Worm (Caenorhabditis elegans): ENCODE results near the gene srh-89.

DNA sequence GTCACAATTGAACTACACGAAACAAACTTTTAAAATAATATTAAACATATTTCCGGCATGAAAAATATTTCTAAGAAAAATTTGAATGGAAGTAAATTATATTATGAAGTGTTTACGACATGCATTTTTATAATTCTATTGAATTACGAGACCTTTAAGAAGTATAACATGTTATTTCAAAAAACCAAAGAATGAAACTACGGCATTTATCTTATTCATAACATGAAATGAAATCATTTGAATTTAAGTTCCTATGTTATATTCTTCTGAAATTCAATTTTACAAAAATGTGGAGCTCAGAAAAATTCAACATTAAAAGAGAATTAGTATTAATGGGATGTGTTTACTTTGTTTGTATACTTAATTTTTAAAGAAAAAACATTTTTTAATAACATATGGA is 33.6 kb downstream of the srh-89 start, which contains the start of gene srw-71:
- TF ChIP-seq fkh-10 (GFP tag; optimal IDR thresholded peaks at IDR 0.05) (no peak), nfya-1 (tag; optimal IDR thresholded peaks at IDR 0.05; ENCODE audit: insufficient read depth) (no peak), mdl-1 (tag; optimal IDR thresholded peaks at IDR 0.05) (no peak), sea-2 (GFP tag; optimal IDR thresholded peaks at IDR 0.05) (no peak), pqm-1 (tag; optimal IDR thresholded peaks at IDR 0.05) (no peak), snpc-4 (tag; optimal IDR thresholded peaks at IDR 0.05) (no peak), ceh-82 (tag; optimal IDR thresholded peaks at IDR 0.05) (no peak), ceh-28 (tag; optimal IDR thresholded peaks at IDR 0.05) (no peak), nhr-12 (tag; optimal IDR thresholded peaks at IDR 0.05) (no peak), tbx-2 (tag; optimal IDR thresholded peaks at IDR 0.05) (no peak), zag-1 (tag; optimal IDR thresholded peaks at IDR 0.05) (no peak), mml-1 (tag; optimal IDR thresholded peaks at IDR 0.05) (no peak)

All from whole organism, L3 larva.